Worm (Caenorhabditis elegans): ENCODE measurements around the gene col-91.

col-91 gene

DNA sequence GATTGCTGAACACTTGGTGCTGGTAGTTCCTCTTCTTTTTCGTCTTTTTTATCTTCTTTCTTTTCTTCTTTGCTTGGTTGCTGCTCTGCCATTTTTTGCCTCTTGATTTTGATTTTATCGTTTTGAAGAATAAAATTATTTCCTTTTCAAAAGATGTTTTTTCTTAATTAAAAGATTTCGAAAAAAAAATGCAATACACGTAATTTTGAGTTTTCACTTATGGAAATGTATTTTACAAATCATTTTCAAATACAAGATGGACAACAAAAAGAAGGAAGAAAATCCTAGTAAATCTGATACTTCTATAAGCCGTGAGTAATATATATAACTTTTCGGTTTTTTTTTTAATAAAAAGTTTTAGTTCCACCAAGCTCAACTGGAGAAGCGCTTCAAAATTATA is 14.1 kb downstream of the col-91 start, which contains the start of the genes C02F5.10 and C02F5.2:
Gene C02F5.10, minus strand, starts transcription at position 101 of the 400 bp plus-strand sequence.
Gene C02F5.2, plus strand, starts transcription at position 239 of the 400 bp plus-strand sequence.
- TF ChIP-seq lin-15B (tag; optimal IDR thresholded peaks at IDR 0.05) (no peak), elt-2 (tag; optimal IDR thresholded peaks at IDR 0.05) (no peak), C16A3.4 (tag; optimal IDR thresholded peaks at IDR 0.05) (no peak), efl-1 (optimal IDR thresholded peaks at IDR 0.05) (no peak), efl-1 (GFP tag; optimal IDR thresholded peaks at IDR 0.05 in 1 of 2) (no peak), dsc-1 (tag; optimal IDR thresholded peaks at IDR 0.05) (no peak), fkh-4 (tag; optimal IDR thresholded peaks at IDR 0.05; ENCODE audit: borderline replicate concordance) (no peak), skn-1 (tag; optimal IDR thresholded peaks at IDR 0.05) (no peak), nhr-20 (tag; optimal IDR thresholded peaks at IDR 0.05) (no peak), ztf-4 (tag; optimal IDR thresholded peaks at IDR 0.05) (no peak), sup-37 (GFP tag; optimal IDR thresholded peaks at IDR 0.05) (no peak), alr-1 (tag; optimal IDR thresholded peaks at IDR 0.05; ENCODE audit: borderline replicate concordance) (no peak), unc-30 (tag; optimal IDR thresholded peaks at IDR 0.05) (no peak), lin-13 (GFP tag; optimal IDR thresholded peaks at IDR 0.05) (no peak), nhr-11 (tag; optimal IDR thresholded peaks at IDR 0.05) (no peak)

DNA sequence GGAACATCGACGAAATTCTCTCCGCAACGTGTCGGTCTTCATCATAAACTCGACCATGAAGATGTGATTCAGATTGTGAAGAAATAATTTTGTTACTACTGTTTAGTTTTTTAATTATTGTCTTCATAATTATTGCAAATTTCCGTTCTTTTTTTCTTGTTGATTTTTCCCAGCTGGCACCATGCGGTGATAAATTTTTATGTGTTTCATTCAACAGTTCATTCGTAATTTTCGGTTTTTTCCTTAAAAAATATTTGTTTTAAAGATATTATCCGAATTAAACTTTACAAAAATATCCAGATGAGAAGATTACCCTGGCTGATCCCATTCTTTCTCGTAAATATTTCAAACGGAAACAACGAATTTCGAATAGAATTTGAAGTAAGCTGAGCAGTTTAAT is 16.4 kb downstream of the col-91 start, which contains the start of gene C02F5.13:
Gene C02F5.13, plus strand, starts transcription at position 301 of the 400 bp plus-strand sequence.
- TF ChIP-seq hpl-2 (GFP tag; optimal IDR thresholded peaks at IDR 0.05) (no peak), unc-98 (GFP tag; IDR thresholded peaks at IDR 0.05) (no peak), ceh-82 (tag; optimal IDR thresholded peaks at IDR 0.05) (no peak), hlh-4 (tag; optimal IDR thresholded peaks at IDR 0.05) (no peak), nhr-77 (tag; optimal IDR thresholded peaks at IDR 0.05) (no peak), blmp-1 (tag; optimal IDR thresholded peaks at IDR 0.05) (no peak), unc-86 (tag; optimal IDR thresholded peaks at IDR 0.05) (no peak), aha-1 (tag; optimal IDR thresholded peaks at IDR 0.05) (no peak), zag-1 (tag; optimal IDR thresholded peaks at IDR 0.05) (no peak), ztf-4 (tag; optimal IDR thresholded peaks at IDR 0.05) (no peak), nhr-71 (tag; optimal IDR thresholded peaks at IDR 0.05) (no peak), efl-1 (optimal IDR thresholded peaks at IDR 0.05) (no peak), efl-1 (GFP tag; optimal IDR thresholded peaks at IDR 0.05 in 1 of 2) (no peak), F16B12.6 (tag; optimal IDR thresholded peaks at IDR 0.05) (no peak), fkh-4 (tag; optimal IDR thresholded peaks at IDR 0.05; ENCODE audit: borderline replicate concordance) (no peak), tbx-2 (tag; optimal IDR thresholded peaks at IDR 0.05) (no peak), lin-35 (GFP tag; optimal IDR thresholded peaks at IDR 0.05) (no peak), snpc-4 (tag; optimal IDR thresholded peaks at IDR 0.05) (no peak), nhr-85 (tag) (no peak)

DNA sequence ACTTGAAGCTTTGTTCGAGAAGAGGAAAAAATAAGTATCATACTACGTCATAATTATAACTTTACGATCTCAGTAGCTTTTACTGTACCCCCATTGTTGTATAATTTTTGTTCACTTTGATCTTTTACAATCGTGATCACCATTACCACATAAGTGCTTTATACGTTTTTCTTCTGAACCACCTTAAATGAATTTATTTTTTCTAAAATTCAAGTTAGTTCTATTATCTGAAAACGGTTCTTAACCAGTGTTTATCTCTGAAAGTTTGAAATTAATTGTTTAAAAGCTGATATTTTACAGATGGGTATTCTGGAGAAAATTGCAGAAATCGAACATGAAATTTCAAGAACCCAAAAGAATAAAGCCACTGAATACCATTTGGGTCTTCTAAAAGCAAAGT is 17.9 kb downstream of the col-91 start, which contains the start of gene C02F5.3:
Gene C02F5.3, plus strand, starts transcription at position 301 of the 400 bp plus-strand sequence.
- TF ChIP-seq ceh-90 (tag; optimal IDR thresholded peaks at IDR 0.05) (no peak), mab-9 (GFP tag; IDR thresholded peaks at IDR 0.05) (no peak), egl-27 (tag; optimal IDR thresholded peaks at IDR 0.05) (no peak), xbp-1 (tag; optimal IDR thresholded peaks at IDR 0.05) (no peak), unc-62 (GFP tag; optimal IDR thresholded peaks at IDR 0.05) (no peak), lin-13 (GFP tag; optimal IDR thresholded peaks at IDR 0.05) (no peak)

DNA sequence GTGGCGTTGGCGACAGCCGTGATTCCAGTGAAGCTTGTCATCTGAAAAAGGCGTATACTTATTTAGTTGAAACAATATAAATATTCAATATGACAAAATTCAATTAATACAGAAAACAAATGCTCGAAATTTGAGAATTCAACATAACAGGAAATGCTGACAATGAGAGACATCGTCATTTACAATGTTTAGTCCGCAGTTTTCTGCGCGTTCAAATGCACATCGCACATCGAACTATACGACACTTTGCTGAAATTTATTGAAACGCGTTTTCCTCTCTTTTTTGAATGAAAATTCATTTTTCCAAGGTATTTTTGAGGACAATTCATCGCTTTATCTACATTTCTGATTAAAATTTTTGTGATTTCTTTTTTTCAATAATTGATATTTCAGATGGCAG is 19.4 kb downstream of the col-91 start, which contains the start of the genes pbs-6 and cids-1:
Gene pbs-6, minus strand, starts transcription at position 41 of the 400 bp plus-strand sequence.
Gene cids-1, plus strand, starts transcription at position 394 of the 400 bp plus-strand sequence.
- TF ChIP-seq nhr-47 (tag; optimal IDR thresholded peaks at IDR 0.05) (peak; percentile 0), ets-5 (GFP tag; IDR thresholded peaks at IDR 0.05) (no peak), snu-23 (GFP tag; optimal IDR thresholded peaks at IDR 0.05) (peak; percentile 23), zip-4 (GFP tag; optimal IDR thresholded peaks at IDR 0.05) (no peak), dpl-1 (GFP tag; optimal IDR thresholded peaks at IDR 0.05) (peak in 2 of 3 experiments; percentile 37 to 40), unc-130 (tag; optimal IDR thresholded peaks at IDR 0.05) (peak; percentile 29), isw-1 (GFP tag; IDR thresholded peaks at IDR 0.05) (no peak), F16B12.6 (tag; optimal IDR thresholded peaks at IDR 0.05) (peak; percentile 85), nhr-71 (tag; optimal IDR thresholded peaks at IDR 0.05) (peak; percentile 24), lin-39 (tag; optimal IDR thresholded peaks at IDR 0.05) (no peak), nhr-28 (tag; optimal IDR thresholded peaks at IDR 0.05) (no peak), skn-1 (tag; optimal IDR thresholded peaks at IDR 0.05) (peak; percentile 59), lin-13 (GFP tag; optimal IDR thresholded peaks at IDR 0.05) (no peak), lsy-2 (tag; optimal IDR thresholded peaks at IDR 0.05) (peak; percentile 22 to 64), efl-1 (optimal IDR thresholded peaks at IDR 0.05) (peak; percentile 42 to 56), efl-1 (GFP tag; optimal IDR thresholded peaks at IDR 0.05 in 1 of 2) (peak; percentile 44 to 72), lin-35 (GFP tag; optimal IDR thresholded peaks at IDR 0.05) (peak; percentile 25 to 50)
